Worm (Caenorhabditis elegans) whole organism, L4 larva: ENCODE data around the gene srz-54.
A peak's percentile ranks its signal among the peaks of the same experiment; 100 is the strongest.

Source experiments
- F26F4.8 ChIP-seq: fragments of 200-800 bp; sonication (Bioruptor generic); conservative IDR thresholded peaks from 2 replicates; pipeline ENCODE4 v1.3.6; 2022; ENCODE audit warnings: missing genetic modification characterization, missing compliant biosample characterization
- F49E8.2 ChIP-seq: sonication (generic microtip); optimal IDR thresholded peaks from 2 replicates; lab custom pipeline; 2016; ENCODE audit warnings: missing compliant biosample characterization, mild to moderate bottlenecking, missing genetic modification characterization, borderline replicate concordance
- Y75B8A.6 ChIP-seq: fragments of 200-800 bp; sonication (Bioruptor generic); IDR thresholded peaks from 2 replicates; pipeline ENCODE4 v1.3.6; 2022; ENCODE audit warnings: missing genetic modification reagents, missing genetic modification characterization, missing compliant biosample characterization
- aha-1 ChIP-seq: fragments of 150-350 bp; peaks from one replicate; lab custom pipeline; 2014; ENCODE audit warnings: missing biosample characterization, missing genetic modification characterization
- aly-2 ChIP-seq: sonication (generic microtip); optimal IDR thresholded peaks from 2 replicates; lab custom pipeline; 2018; ENCODE audit warnings: missing biosample characterization, missing genetic modification characterization
- arid-1 ChIP-seq: fragments of 200-800 bp; sonication (Bioruptor generic); conservative IDR thresholded peaks from 2 replicates; pipeline ENCODE4 v1.3.6; 2022; ENCODE audit warnings: missing genetic modification reagents, missing genetic modification characterization, missing compliant biosample characterization
- attf-4 ChIP-seq: sonication (generic microtip); optimal IDR thresholded peaks from 3 replicates; lab custom pipeline; 2017; ENCODE audit warnings: missing biosample characterization, missing genetic modification characterization
- ceh-28 ChIP-seq: fragments of 150-350 bp; optimal IDR thresholded peaks from 2 replicates; lab custom pipeline; 2014; ENCODE audit warnings: missing biosample characterization, missing genetic modification reagents, missing genetic modification characterization
- ceh-62 ChIP-seq: sonication (generic microtip); optimal IDR thresholded peaks from 2 replicates; lab custom pipeline; 2017; ENCODE audit warnings: missing biosample characterization, missing genetic modification characterization
- ces-1 ChIP-seq: fragments of 150-350 bp; sonication (generic microtip); optimal IDR thresholded peaks from 4 replicates; lab custom pipeline; 2014; ENCODE audit warnings: missing biosample characterization, missing genetic modification reagents, missing genetic modification characterization
- cey-2 ChIP-seq: sonication (generic microtip); optimal IDR thresholded peaks from 3 replicates; lab custom pipeline; 2017; ENCODE audit warnings: missing genetic modification characterization, mild to moderate bottlenecking, missing compliant biosample characterization, antibody characterized with exemption, borderline replicate concordance; ENCODE audit not compliant: insufficient read depth
- ctbp-1 ChIP-seq: fragments of 200-800 bp; sonication (Bioruptor generic); IDR thresholded peaks from 2 replicates; pipeline ENCODE4 v1.3.6; 2022; ENCODE audit warnings: missing genetic modification reagents, missing genetic modification characterization, missing compliant biosample characterization
- dmd-6 ChIP-seq: fragments of 200-800 bp; sonication (Bioruptor generic); IDR thresholded peaks from 2 replicates; pipeline ENCODE4 v1.3.6; 2022; ENCODE audit warnings: missing genetic modification reagents, missing genetic modification characterization, missing compliant biosample characterization
- duxl-1 ChIP-seq: sonication (generic microtip); optimal IDR thresholded peaks from 2 replicates; lab custom pipeline; 2016; ENCODE audit warnings: mild to moderate bottlenecking, missing genetic modification characterization, moderate library complexity, missing compliant biosample characterization; ENCODE audit not compliant: poor library complexity
- egl-27 ChIP-seq: sonication (generic microtip); optimal IDR thresholded peaks from 3 replicates; lab custom pipeline; 2017; ENCODE audit warnings: missing biosample characterization, missing genetic modification reagents, missing genetic modification characterization
- egl-43 ChIP-seq: fragments of 200-800 bp; sonication (Bioruptor generic); IDR thresholded peaks from 2 replicates; pipeline ENCODE4 v1.3.6; 2022; ENCODE audit warnings: missing genetic modification reagents, missing genetic modification characterization, missing compliant biosample characterization
- gei-8 ChIP-seq: fragments of 200-800 bp; sonication (Bioruptor generic); optimal IDR thresholded peaks from 2 replicates; lab custom pipeline; 2018; ENCODE audit warnings: mild to moderate bottlenecking, missing genetic modification characterization, missing compliant biosample characterization
- hif-1 ChIP-seq, 2 experiments: sonication (generic microtip); optimal IDR thresholded peaks; 2 replicates each; lab custom pipeline; 2016 to 2017; ENCODE audit warnings: missing compliant biosample characterization in 2 of 2, missing genetic modification characterization in 2 of 2, missing genetic modification reagents in 2 of 2, missing genotype in 2 of 2, mild to moderate bottlenecking in 1 of 2
- hlh-30 ChIP-seq: sonication (generic microtip); optimal IDR thresholded peaks from 2 replicates; lab custom pipeline; 2017; ENCODE audit warnings: antibody characterized with exemption, mild to moderate bottlenecking, missing genetic modification characterization, missing compliant biosample characterization; ENCODE audit not compliant: insufficient read depth
- hmg-1.1 ChIP-seq: fragments of 200-800 bp; sonication (Bioruptor generic); IDR thresholded peaks from 2 replicates; pipeline ENCODE4 v1.3.6; 2022; ENCODE audit warnings: missing genetic modification reagents, missing genetic modification characterization, missing compliant biosample characterization
- jun-1 ChIP-seq: fragments of 150-350 bp; optimal IDR thresholded peaks from 2 replicates; lab custom pipeline; 2014; ENCODE audit warnings: missing biosample characterization, missing genetic modification reagents, missing genetic modification characterization
- lin-13 ChIP-seq: fragments of 150-350 bp; optimal IDR thresholded peaks from 2 replicates; lab custom pipeline; 2014; ENCODE audit warnings: missing biosample characterization, missing genetic modification reagents, missing genetic modification characterization
- lin-38 ChIP-seq: fragments of 200-800 bp; sonication (Bioruptor generic); IDR thresholded peaks from 2 replicates; pipeline ENCODE4 v1.3.6; 2022; ENCODE audit warnings: missing genetic modification reagents, missing genetic modification characterization, missing compliant biosample characterization
- lir-3 ChIP-seq: sonication (generic microtip); optimal IDR thresholded peaks from 2 replicates; lab custom pipeline; 2016; ENCODE audit warnings: mild to moderate bottlenecking, missing genetic modification characterization, missing compliant biosample characterization
- lsy-2 ChIP-seq, 2 experiments: fragments of 150-350 bp in 1 of 2; sonication (generic microtip) in 1 of 2; optimal IDR thresholded peaks; 2 replicates each; lab custom pipeline; 2014 to 2017; ENCODE audit warnings: missing biosample characterization in 2 of 2, missing genetic modification characterization in 2 of 2
- madf-5 ChIP-seq, 2 experiments: fragments of 200-800 bp; sonication (Bioruptor generic); IDR thresholded peaks; 2 replicates each; pipeline ENCODE4 v1.3.6; 2022; ENCODE audit warnings: missing compliant biosample characterization in 2 of 2, missing genetic modification characterization in 2 of 2
- mep-1 ChIP-seq: fragments of 150-350 bp; sonication (generic microtip); optimal IDR thresholded peaks from 3 replicates; lab custom pipeline; 2014; ENCODE audit warnings: missing biosample characterization, missing genetic modification characterization
- mes-2 ChIP-seq: sonication (generic microtip); optimal IDR thresholded peaks from 2 replicates; lab custom pipeline; 2016; ENCODE audit warnings: missing genotype, mild to moderate bottlenecking, missing genetic modification characterization, missing compliant biosample characterization; ENCODE audit not compliant: poor library complexity, severe bottlenecking
- mxl-2 ChIP-seq: fragments of 200-800 bp; sonication (Bioruptor generic); conservative IDR thresholded peaks from 2 replicates; pipeline ENCODE4 v1.3.6; 2022; ENCODE audit warnings: missing genetic modification reagents, missing genetic modification characterization, missing compliant biosample characterization
- nhr-11 ChIP-seq: fragments of 150-350 bp; optimal IDR thresholded peaks from 2 replicates; lab custom pipeline; 2014; ENCODE audit warnings: missing biosample characterization, missing genetic modification characterization
- nhr-28 ChIP-seq: fragments of 150-350 bp; optimal IDR thresholded peaks from 2 replicates; lab custom pipeline; 2014; ENCODE audit warnings: missing biosample characterization, missing genetic modification characterization
- nhr-6 ChIP-seq: fragments of 150-350 bp; optimal IDR thresholded peaks from 2 replicates; lab custom pipeline; 2014; ENCODE audit warnings: missing biosample characterization, missing genetic modification characterization
- nhr-77 ChIP-seq: fragments of 150-350 bp; optimal IDR thresholded peaks from 2 replicates; lab custom pipeline; 2014; ENCODE audit warnings: missing biosample characterization, missing genetic modification characterization
- php-3 ChIP-seq: fragments of 200-800 bp; sonication (Bioruptor generic); IDR thresholded peaks from 2 replicates; pipeline ENCODE4 v1.3.6; 2022; ENCODE audit warnings: missing genetic modification reagents, missing genetic modification characterization, missing compliant biosample characterization
- pqm-1 ChIP-seq: sonication (generic microtip); optimal IDR thresholded peaks from 2 replicates; lab custom pipeline; 2017; ENCODE audit warnings: missing biosample characterization, missing genetic modification characterization
- spr-3 ChIP-seq: fragments of 200-800 bp; sonication (Bioruptor generic); optimal IDR thresholded peaks from 2 replicates; lab custom pipeline; 2018; ENCODE audit warnings: mild to moderate bottlenecking, missing genetic modification characterization, missing compliant biosample characterization
- tag-97 ChIP-seq: fragments of 200-800 bp; sonication (Bioruptor generic); IDR thresholded peaks from 2 replicates; pipeline ENCODE4 v1.3.6; 2022; ENCODE audit warnings: missing genetic modification characterization, missing compliant biosample characterization
- unc-39 ChIP-seq: sonication (generic microtip); optimal IDR thresholded peaks from 2 replicates; lab custom pipeline; 2017; ENCODE audit warnings: missing biosample characterization, missing genetic modification characterization
- unc-62 ChIP-seq, 3 experiments: fragments of 150-350 bp in 1 of 3; sonication (generic microtip); optimal IDR thresholded peaks in 2 of 3; peaks in 1 of 3; 1 replicate in 1 of 3; 2 replicates in 2 of 3; lab custom pipeline; 2014 to 2017; ENCODE audit warnings: missing biosample characterization in 3 of 3, missing genetic modification characterization in 3 of 3, missing genetic modification reagents in 3 of 3, missing genotype in 1 of 3
- zfp-2 ChIP-seq: sonication (generic microtip); optimal IDR thresholded peaks from 2 replicates; lab custom pipeline; 2016; ENCODE audit warnings: mild to moderate bottlenecking, missing genetic modification characterization, missing compliant biosample characterization
- zip-11 ChIP-seq: fragments of 200-800 bp; sonication (Bioruptor generic); IDR thresholded peaks from 2 replicates; pipeline ENCODE4 v1.3.6; 2022; ENCODE audit warnings: missing genetic modification characterization, missing compliant biosample characterization
- ztf-11 ChIP-seq: fragments of 150-350 bp; optimal IDR thresholded peaks from 2 replicates; lab custom pipeline; 2014; ENCODE audit warnings: missing biosample characterization, missing genetic modification characterization
- ztf-7 ChIP-seq: fragments of 150-350 bp; optimal IDR thresholded peaks from 2 replicates; lab custom pipeline; 2014; ENCODE audit warnings: missing biosample characterization, missing genetic modification characterization

srz-54 gene

ce11 chrV:17008302-17008701 is 27.8 kb downstream of the srz-54 start, which contains the start of gene sri-69:
sri-69 (minus strand) TSS chrV:17008402.
- TF ChIP-seq ceh-28 (tag; lab: Kevin White, UChicago) (no peak), unc-39 (tag; lab: Kevin White, UChicago) (no peak), lsy-2 (tag; optimal IDR thresholded peaks at IDR 0.05; lab: Kevin White, UChicago) (no peak), unc-62 (GFP tag; optimal IDR thresholded peaks at IDR 0.05 in 1 of 2; lab: Kevin White, UChicago) (peak in 1 of 2 experiments; percentile 21), unc-62 (tag; optimal IDR thresholded peaks at IDR 0.05; lab: Kevin White, UChicago) (no peak)

DNA sequence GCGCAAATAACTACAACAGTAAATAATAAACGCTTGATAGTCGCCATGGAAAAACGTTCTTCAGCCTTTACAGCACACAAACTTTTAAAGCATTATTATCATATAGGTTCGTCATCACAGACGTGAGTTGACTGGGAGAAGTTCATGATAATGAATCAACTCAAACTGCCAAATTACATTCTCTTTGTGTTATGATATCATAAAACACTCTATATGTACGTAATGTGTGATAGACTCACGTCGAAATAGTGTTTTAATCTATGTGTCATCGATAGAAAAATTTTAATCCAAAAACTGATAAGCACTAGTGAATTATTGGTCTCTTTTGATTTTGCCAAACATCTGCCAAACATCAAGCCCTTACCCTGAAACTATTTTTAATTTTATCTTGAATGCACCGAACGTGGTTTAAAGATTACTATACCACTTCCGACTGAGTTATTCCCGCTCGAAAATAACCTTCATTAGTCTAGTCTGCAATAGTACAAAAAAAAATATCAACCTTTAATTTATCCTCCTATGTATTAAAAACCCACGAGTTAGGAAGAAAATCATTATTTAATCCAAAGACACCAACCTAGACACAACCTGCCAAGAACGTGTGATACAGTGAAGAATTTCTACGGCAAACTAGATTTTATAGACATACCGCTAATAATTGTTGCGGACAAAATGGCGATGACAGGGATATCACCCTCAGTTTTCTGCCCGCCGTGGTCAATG is 29.0 kb downstream of the srz-54 start, which contains the start of the genes clc-12 and clec-240:
TSS of gene clc-12 (minus strand) at position 47 of the 723 bp plus-strand sequence.
TSS of gene clec-240 (plus strand) at position 673 of the 723 bp plus-strand sequence.
- peak; percentile 47; the same call in 1 of the 2 replicates for TF ChIP-seq dmd-6
- TF ChIP-seq zfp-2, result no peak
- peak; percentile 15 for TF ChIP-seq nhr-28 (tag; lab: Kevin White, UChicago)
- peak in 1 of 2 experiments; percentile 26 for TF ChIP-seq unc-62 (GFP tag; optimal IDR thresholded peaks at IDR 0.05 in 1 of 2; lab: Kevin White, UChicago)
- no peak for TF ChIP-seq unc-62 (tag; optimal IDR thresholded peaks at IDR 0.05; lab: Kevin White, UChicago)
- peak; percentile 14 for TF ChIP-seq pqm-1 (tag; lab: Kevin White, UChicago)
- no peak for TF ChIP-seq egl-27 (tag; lab: Kevin White, UChicago)

- TF ChIP-seq cey-2 (no peak), madf-5 (GFP tag; IDR thresholded peaks at IDR 0.05; lab: Robert Waterston, UW) (no peak), nhr-11 (tag; lab: Kevin White, UChicago) (no peak), jun-1 (tag; lab: Kevin White, UChicago) (no peak), pqm-1 (tag; lab: Kevin White, UChicago) (no peak), zip-11 (no peak), egl-43 (GFP tag; lab: Robert Waterston, UW) (no peak), ces-1 (no peak), duxl-1 (no peak), mxl-2 (no peak), ceh-62 (tag; lab: Kevin White, UChicago) (no peak), arid-1 (GFP tag; lab: Robert Waterston, UW) (no peak), ctbp-1 (no peak), php-3 (GFP tag; lab: Robert Waterston, UW) (no peak), gei-8 (GFP tag; lab: Kevin White, UChicago) (no peak), lir-3 (tag; lab: Kevin White, UChicago) (no peak)
Measured at ce11 chrV:17013232-17013631, 32.8 kb downstream of the srz-54 start, which contains the start of gene clec-241. clec-241 (minus strand) TSS chrV:17013332.

DNA sequence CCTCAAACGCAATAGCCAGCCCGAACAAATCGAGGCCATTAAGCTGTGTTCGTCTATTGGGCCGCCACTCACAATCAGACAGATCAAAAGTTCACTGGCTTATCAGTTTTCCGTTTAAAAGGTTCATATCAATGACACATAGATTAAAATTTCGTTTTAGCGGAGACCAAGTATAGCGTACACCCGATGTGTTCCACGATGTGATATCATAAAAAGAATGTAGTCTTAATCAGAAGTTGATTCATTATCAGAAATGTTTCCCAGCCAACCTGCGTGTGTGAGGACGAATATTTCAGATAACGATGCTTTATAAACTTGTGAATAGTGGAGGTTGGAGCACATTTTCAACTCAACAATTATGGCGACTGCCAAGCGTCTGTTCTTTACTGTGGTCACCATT is 33.6 kb downstream of the srz-54 start, which contains the start of gene clc-13:
TSS of gene clc-13 (plus strand) at position 359 of the 400 bp plus-strand sequence.
- TF ChIP-seq arid-1 (GFP tag; lab: Robert Waterston, UW) (no peak), hlh-30 (tag; lab: Kevin White, UChicago) (no peak), nhr-28 (tag; lab: Kevin White, UChicago) (peak; percentile 44), nhr-6 (tag; lab: Kevin White, UChicago) (no peak), aly-2 (tag; lab: Kevin White, UChicago) (no peak), F49E8.2 (tag; lab: Kevin White, UChicago) (no peak), ztf-11 (no peak), dmd-6 (peak; percentile 79), attf-4 (no peak), tag-97 (no peak), pqm-1 (tag; lab: Kevin White, UChicago) (peak; percentile 21), unc-62 (GFP tag; optimal IDR thresholded peaks at IDR 0.05 in 1 of 2; lab: Kevin White, UChicago) (peak in 1 of 2 experiments; percentile 11), unc-62 (tag; optimal IDR thresholded peaks at IDR 0.05; lab: Kevin White, UChicago) (no peak), hmg-1.1 (no peak), Y75B8A.6 (no peak), spr-3 (no peak), F26F4.8 (GFP tag; lab: Robert Waterston, UW) (no peak), hif-1 (tag; optimal IDR thresholded peaks at IDR 0.05; lab: Kevin White, UChicago) (no peak), lin-38 (GFP tag; lab: Robert Waterston, UW) (no peak), ceh-28 (tag; lab: Kevin White, UChicago) (no peak), mes-2 (tag; lab: Kevin White, UChicago) (no peak), nhr-77 (tag; lab: Kevin White, UChicago) (no peak), mep-1 (tag; lab: Kevin White, UChicago) (no peak), ztf-7 (tag; lab: Kevin White, UChicago) (no peak), lin-13 (GFP tag; lab: Kevin White, UChicago) (no peak), ceh-62 (tag; lab: Kevin White, UChicago) (no peak), aha-1 (tag; lab: Kevin White, UChicago) (peak; percentile 22)
